Fruit fly (Drosophila melanogaster) whole organism, embryonic: ENCODE results near the gene CG7352.
A peak's percentile ranks its signal among the peaks of the same experiment; 100 is the strongest.

ENCODE experiments used
- CG10462 ChIP-seq: fragments of 200-800 bp; sonication (Bioruptor generic); optimal IDR thresholded peaks from 2 replicates; lab custom pipeline; 2016; ENCODE audit warnings: missing biosample characterization, missing genetic modification characterization
- CG10565 ChIP-seq: fragments of 200-800 bp; sonication (Bioruptor generic); optimal IDR thresholded peaks from 3 replicates; lab custom pipeline; 2016; ENCODE audit warnings: missing biosample characterization, mild to moderate bottlenecking, missing genetic modification characterization
- CG11456 ChIP-seq: fragments of 200-800 bp; sonication (Bioruptor generic); IDR thresholded peaks from 3 replicates; pipeline ENCODE4 v1.3.6; 2022; ENCODE audit warnings: missing biosample characterization, missing genetic modification characterization
- CG12236 ChIP-seq: fragments of 200-800 bp; sonication (Bioruptor generic); optimal IDR thresholded peaks from 2 replicates; lab custom pipeline; 2016; ENCODE audit warnings: missing biosample characterization, missing genetic modification characterization
- CG12299 ChIP-seq: fragments of 200-800 bp; sonication (Bioruptor generic); optimal IDR thresholded peaks from 2 replicates; lab custom pipeline; 2018; ENCODE audit warnings: missing biosample characterization, mild to moderate bottlenecking, missing genetic modification characterization
- CG13424 ChIP-seq: fragments of 200-800 bp; sonication (Bioruptor generic); optimal IDR thresholded peaks from 2 replicates; lab custom pipeline; 2019; ENCODE audit warnings: missing biosample characterization, mild to moderate bottlenecking, missing genetic modification characterization, moderate library complexity
- CG14014 ChIP-seq: fragments of 200-800 bp; sonication (Bioruptor generic); IDR thresholded peaks from 2 replicates; pipeline ENCODE4 v1.3.6; 2022; ENCODE audit warnings: missing biosample characterization, missing genetic modification characterization
- CG15073 ChIP-seq: fragments of 200-800 bp; sonication (Bioruptor generic); optimal IDR thresholded peaks from 2 replicates; lab custom pipeline; 2016; ENCODE audit warnings: missing biosample characterization, missing genetic modification characterization
- CG15514 ChIP-seq: fragments of 200-800 bp; sonication (Bioruptor generic); optimal IDR thresholded peaks from 3 replicates; lab custom pipeline; 2017; ENCODE audit warnings: missing biosample characterization, missing genetic modification characterization, mild to moderate bottlenecking, moderate library complexity, missing genetic modification reagents
- CG17186 ChIP-seq: fragments of 200-800 bp; sonication (Bioruptor generic); optimal IDR thresholded peaks from 3 replicates; lab custom pipeline; 2017; ENCODE audit warnings: missing biosample characterization, missing genetic modification reagents, missing genetic modification characterization
- CG17802 ChIP-seq: fragments of 200-800 bp; sonication (Bioruptor generic); optimal IDR thresholded peaks from 2 replicates; lab custom pipeline; 2018; ENCODE audit warnings: missing biosample characterization, mild to moderate bottlenecking, missing genetic modification characterization, moderate library complexity
- CG1832 ChIP-seq: fragments of 200-800 bp; sonication (Bioruptor generic); optimal IDR thresholded peaks from 2 replicates; lab custom pipeline; 2017; ENCODE audit warnings: missing biosample characterization, mild to moderate bottlenecking, missing genetic modification characterization, inconsistent platforms
- CG2202 ChIP-seq: fragments of 200-800 bp; sonication (Bioruptor generic); optimal IDR thresholded peaks from 2 replicates; lab custom pipeline; 2018; ENCODE audit warnings: missing biosample characterization, mild to moderate bottlenecking, missing genetic modification characterization
- CG2678 ChIP-seq: fragments of 200-800 bp; sonication (Bioruptor generic); optimal IDR thresholded peaks from 3 replicates; lab custom pipeline; 2019; ENCODE audit warnings: missing biosample characterization, mild to moderate bottlenecking, missing genetic modification characterization, moderate library complexity
- CG6254 ChIP-seq: fragments of 200-800 bp; sonication (Bioruptor generic); optimal IDR thresholded peaks from 3 replicates; lab custom pipeline; 2017; ENCODE audit warnings: mild to moderate bottlenecking, missing biosample characterization, missing genetic modification reagents, missing genetic modification characterization
- CG8281 ChIP-seq: fragments of 200-800 bp; sonication (Bioruptor generic); optimal IDR thresholded peaks from 2 replicates; lab custom pipeline; 2018; ENCODE audit warnings: missing biosample characterization, mild to moderate bottlenecking, missing genetic modification characterization, moderate library complexity
- CG8388 ChIP-seq: fragments of 200-800 bp; sonication (Bioruptor generic); optimal IDR thresholded peaks from 2 replicates; lab custom pipeline; 2019; ENCODE audit warnings: missing biosample characterization, mild to moderate bottlenecking, missing genetic modification characterization, moderate library complexity
- CG9932 ChIP-seq: fragments of 200-800 bp; sonication (Bioruptor generic); IDR thresholded peaks from 2 replicates; pipeline ENCODE4 v1.3.6; 2022; ENCODE audit warnings: missing biosample characterization, missing genetic modification characterization
- Chrac-16 ChIP-seq: fragments of 200-800 bp; sonication (Bioruptor generic); optimal IDR thresholded peaks from 3 replicates; lab custom pipeline; 2016; ENCODE audit warnings: missing biosample characterization, missing genetic modification characterization
- Dfd ChIP-seq, 2 experiments: fragments of >200 bp; optimal IDR thresholded peaks; 2 replicates each; lab custom pipeline; 2017; ENCODE audit warnings: missing biosample characterization in 2 of 2, missing genetic modification characterization in 2 of 2
- Doc2 ChIP-seq: fragments of 200-800 bp; sonication (Bioruptor generic); IDR thresholded peaks from 2 replicates; pipeline ENCODE4 v1.3.6; 2022; ENCODE audit warnings: missing biosample characterization, missing genetic modification characterization
- Ets97D ChIP-seq: fragments of 200-800 bp; sonication (Bioruptor generic); optimal IDR thresholded peaks from 3 replicates; lab custom pipeline; 2016; ENCODE audit warnings: missing biosample characterization, missing genetic modification characterization
- Lpt ChIP-seq: fragments of >200 bp; optimal IDR thresholded peaks from 2 replicates; lab custom pipeline; 2018; ENCODE audit warnings: missing biosample characterization, missing genetic modification characterization
- Myb ChIP-seq: fragments of 200-800 bp; sonication (Bioruptor generic); optimal IDR thresholded peaks from 2 replicates; lab custom pipeline; 2016; ENCODE audit warnings: missing biosample characterization, missing genetic modification characterization
- Trl ChIP-seq, 3 experiments: fragments of >200 bp in 2 of 3; fragments of 200-800 bp in 1 of 3; sonication (Bioruptor generic) in 1 of 3; optimal IDR thresholded peaks; 2 replicates in 1 of 3; 3 replicates in 2 of 3; lab custom pipeline; 2016 to 2017; ENCODE audit warnings: missing biosample characterization in 1 of 3, missing genetic modification characterization in 1 of 3
- Xrp1 ChIP-seq: fragments of 200-800 bp; sonication (Bioruptor generic); IDR thresholded peaks from 2 replicates; pipeline ENCODE4 v1.3.6; 2022; ENCODE audit warnings: missing biosample characterization, missing genetic modification characterization
- al ChIP-seq: fragments of 200-800 bp; sonication (Bioruptor generic); IDR thresholded peaks from 2 replicates; pipeline ENCODE4 v1.3.6; 2022; ENCODE audit warnings: missing biosample characterization, missing genetic modification characterization
- ap ChIP-seq: fragments of 200-800 bp; sonication (Bioruptor generic); IDR thresholded peaks from 2 replicates; pipeline ENCODE4 v1.3.6; 2022; ENCODE audit warnings: missing biosample characterization, missing genetic modification characterization
- bigmax ChIP-seq: fragments of 200-800 bp; sonication (Bioruptor generic); optimal IDR thresholded peaks from 2 replicates; lab custom pipeline; 2018; ENCODE audit warnings: missing biosample characterization, mild to moderate bottlenecking, missing genetic modification characterization
- chif ChIP-seq, 2 experiments: fragments of 200-800 bp; sonication (Bioruptor generic); optimal IDR thresholded peaks; 3 replicates each; lab custom pipeline; 2016; ENCODE audit warnings: missing biosample characterization in 2 of 2, missing genetic modification characterization in 2 of 2
- chn ChIP-seq: fragments of 200-800 bp; sonication (Bioruptor generic); optimal IDR thresholded peaks from 2 replicates; lab custom pipeline; 2016; ENCODE audit warnings: missing biosample characterization, missing genetic modification characterization
- ems ChIP-seq: fragments of 200-800 bp; sonication (Bioruptor generic); optimal IDR thresholded peaks from 3 replicates; lab custom pipeline; 2016; ENCODE audit warnings: missing biosample characterization, missing genetic modification characterization
- ewg ChIP-seq: fragments of 200-800 bp; sonication (Bioruptor generic); optimal IDR thresholded peaks from 3 replicates; lab custom pipeline; 2017; ENCODE audit warnings: mild to moderate bottlenecking, missing biosample characterization, missing genetic modification reagents, missing genetic modification characterization
- fd102C ChIP-seq: fragments of 200-800 bp; sonication (Bioruptor generic); optimal IDR thresholded peaks from 2 replicates; lab custom pipeline; 2018; ENCODE audit warnings: missing biosample characterization, mild to moderate bottlenecking, missing genetic modification characterization, moderate library complexity
- fd96Cb ChIP-seq: fragments of 200-800 bp; sonication (Bioruptor generic); optimal IDR thresholded peaks from 2 replicates; lab custom pipeline; 2018; ENCODE audit warnings: missing biosample characterization, mild to moderate bottlenecking, missing genetic modification characterization, moderate library complexity
- ftz-f1 ChIP-seq: fragments of 200-800 bp; sonication (Bioruptor generic); optimal IDR thresholded peaks from 2 replicates; lab custom pipeline; 2016; ENCODE audit warnings: missing biosample characterization, missing genetic modification characterization
- gro ChIP-seq: fragments of 200-800 bp; sonication (Bioruptor generic); optimal IDR thresholded peaks from 2 replicates; lab custom pipeline; 2016; ENCODE audit warnings: missing biosample characterization, missing genetic modification characterization
- h ChIP-seq: fragments of >200 bp; optimal IDR thresholded peaks from 2 replicates; lab custom pipeline; 2017
- hth ChIP-seq: fragments of >200 bp; optimal IDR thresholded peaks from 2 replicates; lab custom pipeline; 2017; ENCODE audit warnings: inconsistent platforms
- klu ChIP-seq: fragments of 200-800 bp; sonication (Bioruptor generic); IDR thresholded peaks from 2 replicates; pipeline ENCODE4 v1.3.6; 2022; ENCODE audit warnings: missing biosample characterization, missing genetic modification characterization
- otp ChIP-seq: fragments of 200-800 bp; sonication (Bioruptor generic); IDR thresholded peaks from 3 replicates; pipeline ENCODE4, ENCODE4 v1.3.6; 2022; ENCODE audit warnings: missing biosample characterization, missing genetic modification characterization
- pan ChIP-seq, 4 experiments: fragments of >200 bp in 3 of 4; fragments of 200-800 bp in 1 of 4; sonication (Bioruptor generic) in 1 of 4; optimal IDR thresholded peaks in 3 of 4; IDR thresholded peaks in 1 of 4; 2 replicates each; pipeline versions ENCODE4 v1.3.6 to Lab custom; 2017 to 2022; ENCODE audit warnings: missing biosample characterization in 2 of 4, missing genetic modification characterization in 2 of 4, mixed read lengths in 1 of 4
- pros ChIP-seq: fragments of 200-800 bp; sonication (Bioruptor generic); optimal IDR thresholded peaks from 3 replicates; lab custom pipeline; 2019; ENCODE audit warnings: missing biosample characterization, mild to moderate bottlenecking, missing genetic modification characterization, moderate library complexity
- pum ChIP-seq: fragments of 200-800 bp; sonication (Bioruptor generic); optimal IDR thresholded peaks from 2 replicates; lab custom pipeline; 2016; ENCODE audit warnings: missing biosample characterization, missing genetic modification characterization
- pzg ChIP-seq: fragments of 200-800 bp; sonication (Bioruptor generic); optimal IDR thresholded peaks from 3 replicates; lab custom pipeline; 2018; ENCODE audit warnings: missing biosample characterization, mild to moderate bottlenecking, missing genetic modification characterization, moderate library complexity
- slbo ChIP-seq: fragments of 200-800 bp; sonication (Bioruptor generic); IDR thresholded peaks from 2 replicates; pipeline ENCODE4 v1.3.6; 2022; ENCODE audit warnings: missing biosample characterization, missing genetic modification characterization
- slou ChIP-seq: fragments of 200-800 bp; sonication (Bioruptor generic); optimal IDR thresholded peaks from 3 replicates; lab custom pipeline; 2016; ENCODE audit warnings: missing biosample characterization, missing genetic modification characterization
- so ChIP-seq: fragments of 200-800 bp; sonication (Bioruptor generic); IDR thresholded peaks from 3 replicates; pipeline ENCODE4 v1.3.6; 2022; ENCODE audit warnings: missing biosample characterization, missing genetic modification characterization
- stwl ChIP-seq: fragments of 200-800 bp; sonication (Bioruptor generic); optimal IDR thresholded peaks from 3 replicates; lab custom pipeline; 2018; ENCODE audit warnings: missing biosample characterization, mild to moderate bottlenecking, missing genetic modification characterization, moderate library complexity
- ttk ChIP-seq: fragments of 200-800 bp; sonication (Bioruptor generic); IDR thresholded peaks from 2 replicates; pipeline ENCODE4 v2.1.2; 2022; ENCODE audit warnings: missing biosample characterization, missing genetic modification characterization
- tx ChIP-seq: fragments of 200-800 bp; sonication (Bioruptor generic); optimal IDR thresholded peaks from 2 replicates; lab custom pipeline; 2016; ENCODE audit warnings: missing biosample characterization, missing genetic modification characterization
- zfh1 ChIP-seq: fragments of 200-800 bp; sonication (Bioruptor generic); IDR thresholded peaks from 3 replicates; pipeline ENCODE4 v1.3.6; 2022; ENCODE audit warnings: missing biosample characterization, missing genetic modification characterization

The CG7352 gene

dm6 chr3R:8354969-8355368, 7.6 kb downstream of the CG7352 start (continued):
- no peak for TF ChIP-seq gro (GFP tag; lab: Kevin White, UChicago)
- no peak for TF ChIP-seq ttk (GFP tag; lab: Robert Waterston, UW)
- TF ChIP-seq CG17186 (GFP tag; lab: Kevin White, UChicago), result no peak
- no peak for TF ChIP-seq CG9932 (GFP tag; lab: Robert Waterston, UW)
- TF ChIP-seq pros, result no peak
- no peak for TF ChIP-seq CG14014 (GFP tag; lab: Robert Waterston, UW)
- no peak for TF ChIP-seq ems (GFP tag; lab: Kevin White, UChicago)
- no peak for TF ChIP-seq CG2678 (tag; lab: Kevin White, UChicago)
- no peak for TF ChIP-seq CG2202
- TF ChIP-seq Dfd (GFP tag; optimal IDR thresholded peaks at IDR 0.05; lab: Kevin White, UChicago), result no peak
- no peak for TF ChIP-seq Chrac-16 (GFP tag; lab: Kevin White, UChicago)
- no peak for TF ChIP-seq Doc2 (GFP tag; lab: Robert Waterston, UW)
- TF ChIP-seq Trl (optimal IDR thresholded peaks at IDR 0.05; lab: Kevin White, UChicago), result no peak
- TF ChIP-seq Trl (GFP tag; optimal IDR thresholded peaks at IDR 0.05; lab: Kevin White, UChicago), result no peak
- no peak for TF ChIP-seq Myb
- TF ChIP-seq slou (GFP tag; lab: Kevin White, UChicago), result no peak
- no peak for TF ChIP-seq pan (optimal IDR thresholded peaks at IDR 0.05; lab: Kevin White, UChicago)
- no peak for TF ChIP-seq pan (GFP tag; optimal IDR thresholded peaks at IDR 0.05 in 1 of 2, IDR thresholded peaks at IDR 0.05 in 1 of 2)
- no peak for TF ChIP-seq CG8388
- no peak for TF ChIP-seq Xrp1
- TF ChIP-seq fd96Cb (tag; lab: Kevin White, UChicago), result peak; percentile 48
- no peak for TF ChIP-seq fd102C (GFP tag; lab: Kevin White, UChicago)
- TF ChIP-seq CG10565 (GFP tag; lab: Kevin White, UChicago), result no peak
- TF ChIP-seq CG15073 (GFP tag; lab: Kevin White, UChicago), result no peak
- TF ChIP-seq Ets97D, result no peak
- TF ChIP-seq pzg (GFP tag; lab: Kevin White, UChicago), result no peak
- no peak for TF ChIP-seq ftz-f1
- no peak for TF ChIP-seq stwl (tag; lab: Kevin White, UChicago)
- peak; percentile 31; the same call in 2 of the 3 replicates for TF ChIP-seq zfh1
- no peak for TF ChIP-seq klu (GFP tag; lab: Robert Waterston, UW)
- 0 out of 2 replicates have a peak, but pooled peaks have one; percentile 5 for TF ChIP-seq ap (GFP tag; lab: Robert Waterston, UW)
- TF ChIP-seq CG1832 (GFP tag; lab: Kevin White, UChicago), result no peak
- TF ChIP-seq pum (GFP tag; lab: Kevin White, UChicago), result no peak
- no peak for TF ChIP-seq CG12236 (GFP tag; lab: Kevin White, UChicago)
- no peak for TF ChIP-seq CG11456
- no peak for TF ChIP-seq bigmax (GFP tag; lab: Kevin White, UChicago)
- TF ChIP-seq chn (GFP tag; lab: Kevin White, UChicago), result no peak
- TF ChIP-seq CG12299 (tag; lab: Kevin White, UChicago), result no peak
- TF ChIP-seq hth, result no peak
- no peak for TF ChIP-seq Lpt (GFP tag; lab: Kevin White, UChicago)
- no peak for TF ChIP-seq ewg (GFP tag; lab: Kevin White, UChicago)
- TF ChIP-seq CG8281, result no peak
- TF ChIP-seq CG13424, result peak; percentile 62
- 0 out of 3 replicates have a peak, but pooled peaks have one; percentile 5 for TF ChIP-seq otp
- no peak for TF ChIP-seq CG6254
- TF ChIP-seq CG10462 (GFP tag; lab: Kevin White, UChicago), result no peak
- TF ChIP-seq al (GFP tag; lab: Robert Waterston, UW), result no peak
- no peak for TF ChIP-seq chif (GFP tag; optimal IDR thresholded peaks at IDR 0.05; lab: Kevin White, UChicago)
- no peak for TF ChIP-seq h (lab: Kevin White, UChicago)
- TF ChIP-seq CG17802 (tag; lab: Kevin White, UChicago), result no peak
- TF ChIP-seq CG15514 (GFP tag; lab: Kevin White, UChicago), result no peak
- TF ChIP-seq tx (GFP tag; lab: Kevin White, UChicago), result no peak
- no peak; the same call in 2 of the 3 replicates for TF ChIP-seq so (GFP tag; lab: Robert Waterston, UW)
- TF ChIP-seq slbo (GFP tag; lab: Robert Waterston, UW), result 0 out of 2 replicates have a peak, but pooled peaks have one; percentile 7
